Fruit fly (Drosophila melanogaster): ENCODE results near the gene SCOT.
A peak's percentile ranks its signal among the peaks of the same experiment; 100 is the strongest.

DNA sequence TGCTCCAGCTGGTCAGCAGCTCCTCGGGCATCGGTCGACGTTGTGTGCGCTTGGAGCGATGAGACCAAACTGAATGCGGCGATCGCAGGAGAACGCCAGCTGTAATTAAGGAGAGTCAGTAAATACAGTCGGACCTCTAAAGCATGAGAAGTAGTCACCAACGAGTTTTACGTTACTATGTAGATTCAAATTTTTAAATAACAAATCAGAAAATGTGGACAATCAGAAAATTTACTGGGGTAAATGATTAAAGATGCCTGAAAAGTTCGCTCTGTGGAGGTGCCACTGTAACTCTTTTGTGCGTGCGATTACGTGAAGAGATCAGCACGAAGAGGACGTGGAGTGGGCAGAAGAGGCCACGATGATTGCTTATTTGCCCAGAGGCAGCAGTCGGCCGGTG is at the start of gene SCOT:
- peak; percentile 98 for TF ChIP-seq CG6163 (GFP tag; IDR thresholded peaks at IDR 0.05)
- peak; percentile 91 for TF ChIP-seq CG11762 (GFP tag; optimal IDR thresholded peaks at IDR 0.05; ENCODE audit: insufficient read depth)
- peak; percentile 90 for TF ChIP-seq lz (GFP tag; optimal IDR thresholded peaks at IDR 0.05)
- TF ChIP-seq fd59A (GFP tag; optimal IDR thresholded peaks at IDR 0.05): peak; percentile 91
- peak; percentile 96 for TF ChIP-seq CG11294 (GFP tag; IDR thresholded peaks at IDR 0.05)
- no peak for TF ChIP-seq fkh (GFP tag; optimal IDR thresholded peaks at IDR 0.05)
- peak; percentile 95 for TF ChIP-seq achi (GFP tag; optimal IDR thresholded peaks at IDR 0.05)
- peak; percentile 54 for TF ChIP-seq Blimp-1 (GFP tag; optimal IDR thresholded peaks at IDR 0.05)
- peak; percentile 90 for TF ChIP-seq CG16779 (tag; optimal IDR thresholded peaks at IDR 0.05)
- peak; percentile 97 for TF ChIP-seq Gug (GFP tag; IDR thresholded peaks at IDR 0.05)
- TF ChIP-seq Sox102F (GFP tag; optimal IDR thresholded peaks at IDR 0.05): peak; percentile 92
- peak; percentile 87 for TF ChIP-seq vri (GFP tag; optimal IDR thresholded peaks at IDR 0.05)
- TF ChIP-seq CG8319 (GFP tag; optimal IDR thresholded peaks at IDR 0.05): peak; percentile 69

All from whole organism, prepupa.